Fruit fly (Drosophila melanogaster): ENCODE data around the gene DIP-kappa.

dm6 chr2L:13746652-13747051 is 29.5 kb upstream of the DIP-kappa start, which contains the start of gene TM9SF4:
- TF ChIP-seq CG11617 (GFP tag; optimal IDR thresholded peaks at IDR 0.05) (no peak), CG33017 (tag; optimal IDR thresholded peaks at IDR 0.05) (no peak), kay (GFP tag; ENCODE audit: borderline replicate concordance) (no peak)
